Worm (Caenorhabditis elegans) whole organism, young adult: ENCODE data around the gene kin-20.

Source experiments
- ama-1 ChIP-seq, 3 experiments: fragments of 150-350 bp in 1 of 3; sonication (generic microtip) in 2 of 3; optimal IDR thresholded peaks; 2 replicates each; lab custom pipeline; 2014 to 2018; ENCODE audit warnings: missing biosample characterization in 2 of 3, missing genetic modification characterization in 2 of 3, missing genetic modification reagents in 2 of 3
- ceh-40 ChIP-seq: fragments of 200-800 bp; sonication (Bioruptor generic); IDR thresholded peaks from 2 replicates; pipeline ENCODE4 v1.3.6; 2022; ENCODE audit warnings: missing genetic modification characterization, missing compliant biosample characterization
- dox-1 ChIP-seq: fragments of 200-800 bp; sonication (Bioruptor generic); IDR thresholded peaks from 2 replicates; pipeline ENCODE4 v1.3.6; 2022; ENCODE audit warnings: missing genetic modification reagents, missing genetic modification characterization, missing compliant biosample characterization
- hlh-12 ChIP-seq: sonication (generic microtip); optimal IDR thresholded peaks from 2 replicates; lab custom pipeline; 2016; ENCODE audit warnings: missing genetic modification characterization, missing compliant biosample characterization
- lsy-27 ChIP-seq: sonication (generic microtip); optimal IDR thresholded peaks from 2 replicates; lab custom pipeline; 2017; ENCODE audit warnings: missing genetic modification characterization, mild to moderate bottlenecking, missing compliant biosample characterization, antibody characterized with exemption, missing genotype, borderline replicate concordance; ENCODE audit not compliant: insufficient read depth
- madf-10 ChIP-seq: sonication (generic microtip); optimal IDR thresholded peaks from 2 replicates; lab custom pipeline; 2016; ENCODE audit warnings: mild to moderate bottlenecking, missing genetic modification characterization, missing compliant biosample characterization
- nfya-2 ChIP-seq: fragments of 200-800 bp; sonication (Bioruptor generic); IDR thresholded peaks from 2 replicates; pipeline ENCODE4 v1.3.6; 2022; ENCODE audit warnings: missing genetic modification reagents, missing genetic modification characterization, missing compliant biosample characterization
- nhr-179 ChIP-seq: sonication (generic microtip); optimal IDR thresholded peaks from 2 replicates; lab custom pipeline; 2016; ENCODE audit warnings: mild to moderate bottlenecking, missing genetic modification characterization, missing compliant biosample characterization
- nhr-27 ChIP-seq: fragments of 200-800 bp; sonication (Bioruptor generic); optimal IDR thresholded peaks from 2 replicates; lab custom pipeline; 2018; ENCODE audit warnings: mild to moderate bottlenecking, missing genetic modification characterization, moderate library complexity, missing compliant biosample characterization
- repo-1 ChIP-seq: sonication (generic microtip); optimal IDR thresholded peaks from 2 replicates; lab custom pipeline; 2017; ENCODE audit warnings: mild to moderate bottlenecking, missing genetic modification characterization, missing compliant biosample characterization
- unc-62 ChIP-seq: fragments of 150-350 bp; optimal IDR thresholded peaks from 2 replicates; lab custom pipeline; 2014; ENCODE audit warnings: missing biosample characterization, missing genetic modification reagents, missing genetic modification characterization
- zfh-2 ChIP-seq: fragments of 200-800 bp; sonication (Bioruptor generic); conservative IDR thresholded peaks from 2 replicates; pipeline ENCODE4 v1.3.6; 2022; ENCODE audit warnings: missing genetic modification reagents, missing genetic modification characterization, missing compliant biosample characterization

DNA sequence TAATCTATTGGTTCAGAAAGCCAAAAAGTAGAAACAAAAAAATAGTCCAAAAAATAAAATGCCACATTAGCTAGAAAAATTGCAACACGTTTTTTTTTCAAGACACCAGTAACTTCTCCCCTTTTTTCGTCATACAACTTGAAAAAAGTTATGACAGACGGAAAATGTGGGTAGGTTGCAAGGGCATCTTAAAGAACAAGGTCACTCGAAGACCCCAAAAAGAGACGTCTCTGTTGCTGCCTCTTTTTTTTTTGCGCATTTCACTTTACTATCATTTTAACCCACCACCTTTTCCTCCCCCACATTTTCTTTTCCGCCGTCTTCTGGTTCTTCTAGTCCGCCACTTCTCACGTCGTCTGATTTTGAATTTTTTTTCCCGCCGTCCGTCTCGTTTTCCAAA, 34.5 kb upstream of the kin-20 start:
- no peak for TF ChIP-seq nhr-27
- no peak for TF ChIP-seq unc-62 (GFP tag; lab: Kevin White, UChicago)
- TF ChIP-seq repo-1, result no peak
- no peak for TF ChIP-seq ceh-40
- TF ChIP-seq hlh-12 (tag; lab: Kevin White, UChicago), result no peak
- no peak for TF ChIP-seq ama-1 (optimal IDR thresholded peaks at IDR 0.05; lab: Kevin White, UChicago)
- TF ChIP-seq ama-1 (GFP tag; optimal IDR thresholded peaks at IDR 0.05; lab: Kevin White, UChicago), result no peak
- TF ChIP-seq madf-10 (tag; lab: Kevin White, UChicago), result no peak
- no peak for TF ChIP-seq nhr-179 (tag; lab: Kevin White, UChicago)
- TF ChIP-seq dox-1 (GFP tag; lab: Robert Waterston, UW), result no peak
- no peak for TF ChIP-seq lsy-27 (tag; lab: Kevin White, UChicago)
- no peak for TF ChIP-seq nfya-2 (GFP tag; lab: Robert Waterston, UW)
- no peak for TF ChIP-seq zfh-2
